Fruit fly (Drosophila melanogaster): Measurements from ENCODE around the gene red.

dm6 chr3R:14289958-14290835 lies 1.3 kb downstream of the red start:
- TF ChIP-seq cnc (optimal IDR thresholded peaks at IDR 0.05) (no peak), CG7045 (GFP tag; optimal IDR thresholded peaks at IDR 0.05) (no peak), tj (GFP tag; optimal IDR thresholded peaks at IDR 0.05) (no peak), CG5204 (GFP tag; optimal IDR thresholded peaks at IDR 0.05) (no peak), bab1 (GFP tag; optimal IDR thresholded peaks at IDR 0.05) (peak; percentile 53), toe (GFP tag; optimal IDR thresholded peaks at IDR 0.05) (no peak), CG12768 (GFP tag; optimal IDR thresholded peaks at IDR 0.05) (no peak), Crg-1 (GFP tag; optimal IDR thresholded peaks at IDR 0.05) (no peak)
